Worm (Caenorhabditis elegans) whole organism, early embryonic: ENCODE results near the gene F35F10.6.

Experiments
- hmbx-1 ChIP-seq: sonication (generic microtip); optimal IDR thresholded peaks from 2 replicates; lab custom pipeline; 2016; ENCODE audit warnings: mild to moderate bottlenecking, missing genetic modification characterization, missing compliant biosample characterization
- pes-1 ChIP-seq: fragments of 200-800 bp; sonication (Bioruptor generic); IDR thresholded peaks from 2 replicates; pipeline ENCODE4 v1.3.6; 2022; ENCODE audit warnings: missing genetic modification reagents, missing genetic modification characterization, missing compliant biosample characterization
- scrt-1 ChIP-seq: fragments of 200-800 bp; sonication (Bioruptor generic); IDR thresholded peaks from 2 replicates; pipeline ENCODE4 v1.3.6; 2022; ENCODE audit warnings: missing genetic modification characterization, missing compliant biosample characterization
- tbx-37 ChIP-seq: fragments of 200-800 bp; sonication (Bioruptor generic); conservative IDR thresholded peaks from 2 replicates; pipeline ENCODE4 v1.3.6; 2022; ENCODE audit warnings: missing genetic modification reagents, missing genetic modification characterization, missing compliant biosample characterization

- TF ChIP-seq hmbx-1 (tag; lab: Kevin White, UChicago) = no peak
- TF ChIP-seq scrt-1 (GFP tag; lab: Robert Waterston, UW) = no peak
- TF ChIP-seq pes-1 (GFP tag; lab: Robert Waterston, UW) = no peak
- no peak for TF ChIP-seq tbx-37 (GFP tag; lab: Robert Waterston, UW)
Measured at ce11 chrV:3284629-3285028, 4.5 kb downstream of the F35F10.6 start, which contains the start of gene F35F10.5.
